Fruit fly (Drosophila melanogaster) Kc167 (cell line): ENCODE measurements around the gene hep.

Experiments
- Sin3A ChIP-seq: fragments of >200 bp; optimal IDR thresholded peaks from 2 replicates; lab custom pipeline; 2018; ENCODE audit warnings: missing external identifiers
- h ChIP-seq: fragments of >200 bp; optimal IDR thresholded peaks from 3 replicates; lab custom pipeline; 2018; ENCODE audit warnings: missing external identifiers
- insv ChIP-seq: fragments of >200 bp; optimal IDR thresholded peaks from 3 replicates; lab custom pipeline; 2018; ENCODE audit warnings: missing external identifiers
- psq ChIP-seq: fragments of >200 bp; optimal IDR thresholded peaks from 2 replicates; lab custom pipeline; 2017; ENCODE audit warnings: missing external identifiers

DNA sequence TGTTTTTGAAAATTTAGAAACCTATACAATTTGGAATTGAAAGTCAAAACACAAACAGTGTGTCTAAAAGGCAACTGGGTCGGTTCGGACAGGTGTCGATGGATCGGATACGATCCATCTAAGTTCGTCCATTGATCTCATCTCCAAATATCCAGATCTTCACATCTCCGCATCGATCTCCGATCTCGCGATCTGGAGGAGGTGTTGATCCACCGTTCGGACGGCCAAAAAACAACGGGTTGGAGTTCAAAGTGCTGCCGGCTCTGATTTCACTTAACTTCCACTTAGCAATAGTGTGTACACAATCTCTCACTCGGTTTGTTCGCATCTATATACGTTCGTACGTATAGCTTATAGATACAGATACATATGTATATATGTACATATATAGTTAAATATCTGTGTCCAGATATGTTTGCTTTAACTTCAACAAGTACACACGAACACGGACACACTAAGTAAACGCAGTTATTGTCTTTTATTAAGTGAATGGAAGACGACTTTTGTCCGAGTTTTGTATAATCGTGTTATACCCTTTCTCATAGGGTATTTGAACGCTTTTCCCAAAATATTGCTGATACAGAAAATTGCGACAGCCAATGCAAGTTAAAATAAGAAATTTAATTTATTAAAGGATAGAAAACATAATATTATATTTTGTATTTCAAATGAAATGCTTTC is 18.1 kb upstream of the hep start, which contains the start of gene Fer3HCH:
- TF ChIP-seq psq, result no peak
- no peak for TF ChIP-seq h
- no peak for TF ChIP-seq insv
- TF ChIP-seq Sin3A, result no peak
